Fruit fly (Drosophila melanogaster) whole organism, embryonic: Measurements from ENCODE around the gene Sem1.

Source experiments
- CG1024 ChIP-seq: fragments of 200-800 bp; sonication (Bioruptor generic); IDR thresholded peaks from 2 replicates; pipeline ENCODE4 v1.3.6; 2022; ENCODE audit warnings: missing biosample characterization, missing genetic modification characterization
- CG12299 ChIP-seq: fragments of 200-800 bp; sonication (Bioruptor generic); optimal IDR thresholded peaks from 2 replicates; lab custom pipeline; 2018; ENCODE audit warnings: missing biosample characterization, mild to moderate bottlenecking, missing genetic modification characterization
- CG12659 ChIP-seq: fragments of 200-800 bp; sonication (Bioruptor generic); optimal IDR thresholded peaks from 3 replicates; lab custom pipeline; 2017; ENCODE audit warnings: mild to moderate bottlenecking, missing biosample characterization, missing genetic modification reagents, missing genetic modification characterization
- CG15269 ChIP-seq: fragments of 200-800 bp; sonication (Bioruptor generic); optimal IDR thresholded peaks from 2 replicates; lab custom pipeline; 2018; ENCODE audit warnings: missing biosample characterization, mild to moderate bottlenecking, missing genetic modification characterization, moderate library complexity
- CG15601 ChIP-seq: fragments of 200-800 bp; sonication (Bioruptor generic); optimal IDR thresholded peaks from 3 replicates; lab custom pipeline; 2019; ENCODE audit warnings: missing biosample characterization, mild to moderate bottlenecking, missing genetic modification characterization, moderate library complexity
- CG15696 ChIP-seq: fragments of 200-800 bp; sonication (Bioruptor generic); optimal IDR thresholded peaks from 2 replicates; lab custom pipeline; 2019; ENCODE audit warnings: missing biosample characterization, mild to moderate bottlenecking, missing genetic modification characterization, moderate library complexity
- CG16863 ChIP-seq: fragments of 200-800 bp; sonication (Bioruptor generic); optimal IDR thresholded peaks from 3 replicates; lab custom pipeline; 2016; ENCODE audit warnings: missing biosample characterization, missing genetic modification characterization
- CG17361 ChIP-seq: fragments of 200-800 bp; sonication (Bioruptor generic); IDR thresholded peaks from 3 replicates; pipeline ENCODE4 v1.3.6; 2022; ENCODE audit warnings: missing biosample characterization, missing genetic modification characterization
- CG17612 ChIP-seq: fragments of 200-800 bp; sonication (Bioruptor generic); IDR thresholded peaks from 2 replicates; pipeline ENCODE4 v1.3.6; 2022; ENCODE audit warnings: missing biosample characterization, missing genetic modification characterization
- CG17829 ChIP-seq: fragments of 200-800 bp; optimal IDR thresholded peaks from 2 replicates; lab custom pipeline; 2019; ENCODE audit warnings: missing biosample characterization, mild to moderate bottlenecking, missing genetic modification characterization, moderate library complexity
- CG18476 ChIP-seq: fragments of 200-800 bp; sonication (Bioruptor generic); optimal IDR thresholded peaks from 2 replicates; lab custom pipeline; 2016; ENCODE audit warnings: missing biosample characterization, mild to moderate bottlenecking, missing genetic modification characterization
- CG18599 ChIP-seq: fragments of 200-800 bp; sonication (Bioruptor generic); optimal IDR thresholded peaks from 3 replicates; lab custom pipeline; 2017; ENCODE audit warnings: missing biosample characterization, missing genetic modification characterization, mild to moderate bottlenecking, moderate library complexity, missing genetic modification reagents
- CG18764 ChIP-seq: fragments of 200-800 bp; sonication (Bioruptor generic); optimal IDR thresholded peaks from 3 replicates; lab custom pipeline; 2016; ENCODE audit warnings: missing biosample characterization, missing genetic modification characterization
- CG2120 ChIP-seq: fragments of 200-800 bp; sonication (Bioruptor generic); optimal IDR thresholded peaks from 3 replicates; lab custom pipeline; 2016; ENCODE audit warnings: missing biosample characterization, missing genetic modification characterization
- CG34224 ChIP-seq: fragments of 200-800 bp; sonication (Bioruptor generic); IDR thresholded peaks from 3 replicates; pipeline ENCODE4 v1.3.6; 2022; ENCODE audit warnings: missing biosample characterization, missing genetic modification characterization; ENCODE audit not compliant: partially characterized antibody
- CG34422 ChIP-seq: fragments of 200-800 bp; sonication (Bioruptor generic); IDR thresholded peaks from 3 replicates; pipeline ENCODE4 v1.3.6; 2022; ENCODE audit warnings: missing biosample characterization, missing genetic modification characterization
- CG3838 ChIP-seq: fragments of 200-800 bp; sonication (Bioruptor generic); optimal IDR thresholded peaks from 3 replicates; lab custom pipeline; 2016; ENCODE audit warnings: missing biosample characterization, missing genetic modification characterization
- CG8089 ChIP-seq: fragments of 200-800 bp; sonication (Bioruptor generic); optimal IDR thresholded peaks from 3 replicates; lab custom pipeline; 2016; ENCODE audit warnings: missing biosample characterization, missing genetic modification characterization
- CG8281 ChIP-seq: fragments of 200-800 bp; sonication (Bioruptor generic); optimal IDR thresholded peaks from 2 replicates; lab custom pipeline; 2018; ENCODE audit warnings: missing biosample characterization, mild to moderate bottlenecking, missing genetic modification characterization, moderate library complexity
- Dad ChIP-seq: fragments of 200-800 bp; sonication (Bioruptor generic); optimal IDR thresholded peaks from 3 replicates; lab custom pipeline; 2016; ENCODE audit warnings: missing biosample characterization, missing genetic modification characterization
- Deaf1 ChIP-seq: fragments of 200-800 bp; optimal IDR thresholded peaks from 3 replicates; lab custom pipeline; 2019; ENCODE audit warnings: missing biosample characterization, mild to moderate bottlenecking, missing genetic modification characterization, moderate library complexity
- Doc3 ChIP-seq: fragments of 200-800 bp; sonication (Bioruptor generic); IDR thresholded peaks from 3 replicates; pipeline ENCODE4 v1.3.6; 2022; ENCODE audit warnings: missing biosample characterization, missing genetic modification characterization; ENCODE audit not compliant: partially characterized antibody
- E2f1 ChIP-seq: fragments of 200-800 bp; sonication (Bioruptor generic); IDR thresholded peaks from 2 replicates; pipeline ENCODE4 v1.3.6; 2022; ENCODE audit warnings: missing biosample characterization, missing genetic modification characterization
- E2f2 ChIP-seq: fragments of 200-800 bp; sonication (Bioruptor generic); IDR thresholded peaks from 2 replicates; pipeline ENCODE4 v1.3.6; 2022; ENCODE audit warnings: missing biosample characterization, missing genetic modification characterization
- Hand ChIP-seq: fragments of 200-800 bp; sonication (Bioruptor generic); optimal IDR thresholded peaks from 2 replicates; lab custom pipeline; 2017; ENCODE audit warnings: mild to moderate bottlenecking, missing biosample characterization, missing genetic modification reagents, missing genetic modification characterization
- Hr39 ChIP-seq: fragments of >200 bp; optimal IDR thresholded peaks from 2 replicates; lab custom pipeline; 2017
- Hr51 ChIP-seq, 2 experiments: fragments of 200-800 bp; sonication (Bioruptor generic); optimal IDR thresholded peaks; 2 replicates in 1 of 2; 3 replicates in 1 of 2; lab custom pipeline; 2016 to 2018; ENCODE audit warnings: missing biosample characterization in 2 of 2, missing genetic modification characterization in 2 of 2, mild to moderate bottlenecking in 1 of 2, moderate library complexity in 1 of 2
- Mad ChIP-seq: fragments of 200-800 bp; sonication (Bioruptor generic); optimal IDR thresholded peaks from 2 replicates; lab custom pipeline; 2016; ENCODE audit warnings: missing biosample characterization, missing genetic modification characterization
- PHDP ChIP-seq: fragments of 200-800 bp; sonication (Bioruptor generic); optimal IDR thresholded peaks from 3 replicates; lab custom pipeline; 2018; ENCODE audit warnings: missing biosample characterization, mild to moderate bottlenecking, missing genetic modification characterization, moderate library complexity
- Pdp1 ChIP-seq, 2 experiments: fragments of 200-800 bp; sonication (Bioruptor generic); optimal IDR thresholded peaks; 3 replicates each; lab custom pipeline; 2016; ENCODE audit warnings: missing biosample characterization in 2 of 2, missing genetic modification characterization in 2 of 2, mild to moderate bottlenecking in 1 of 2, moderate library complexity in 1 of 2
- Ravus ChIP-seq: fragments of 200-800 bp; sonication (Bioruptor generic); IDR thresholded peaks from 2 replicates; pipeline ENCODE4 v1.3.6; 2022; ENCODE audit warnings: missing biosample characterization, missing genetic modification characterization
- Rfx ChIP-seq: fragments of 200-800 bp; sonication (Bioruptor generic); IDR thresholded peaks from 2 replicates; pipeline ENCODE4 v1.3.6; 2022; ENCODE audit warnings: missing biosample characterization, missing genetic modification characterization
- Taf1 ChIP-seq: fragments of 200-800 bp; sonication (Bioruptor generic); IDR thresholded peaks from 2 replicates; pipeline ENCODE4 v1.3.6; 2022; ENCODE audit warnings: missing biosample characterization, missing genetic modification characterization
- Tbp ChIP-seq: fragments of >200 bp; optimal IDR thresholded peaks from 2 replicates; lab custom pipeline; 2018; ENCODE audit warnings: missing biosample characterization, missing genetic modification characterization
- ab ChIP-seq: fragments of 200-800 bp; sonication (Bioruptor generic); optimal IDR thresholded peaks from 2 replicates; lab custom pipeline; 2016; ENCODE audit warnings: missing biosample characterization, missing genetic modification characterization
- aop ChIP-seq: fragments of 200-800 bp; sonication (Bioruptor generic); IDR thresholded peaks from 2 replicates; pipeline ENCODE4 v1.3.6; 2022; ENCODE audit warnings: missing biosample characterization, missing genetic modification characterization
- bab2 ChIP-seq: fragments of 200-800 bp; sonication (Bioruptor generic); optimal IDR thresholded peaks from 2 replicates; lab custom pipeline; 2016; ENCODE audit warnings: missing biosample characterization, missing genetic modification characterization
- bowl ChIP-seq: fragments of 200-800 bp; sonication (Bioruptor generic); IDR thresholded peaks from 2 replicates; pipeline ENCODE4 v1.3.6; 2022; ENCODE audit warnings: missing biosample characterization, missing genetic modification characterization
- cas ChIP-seq: fragments of 200-800 bp; sonication (Bioruptor generic); IDR thresholded peaks from 2 replicates; pipeline ENCODE4 v1.3.6; 2022; ENCODE audit warnings: missing biosample characterization, missing genetic modification characterization
- crc ChIP-seq: fragments of 200-800 bp; sonication (Bioruptor generic); optimal IDR thresholded peaks from 2 replicates; lab custom pipeline; 2016; ENCODE audit warnings: missing biosample characterization, missing genetic modification characterization
- danr ChIP-seq: fragments of 200-800 bp; sonication (Bioruptor generic); IDR thresholded peaks from 2 replicates; pipeline ENCODE4 v1.3.6; 2022; ENCODE audit warnings: missing biosample characterization, missing genetic modification characterization
- gsb ChIP-seq: fragments of 200-800 bp; sonication (Bioruptor generic); IDR thresholded peaks from 2 replicates; pipeline ENCODE4 v1.3.6; 2022; ENCODE audit warnings: missing biosample characterization, missing genetic modification characterization
- insv ChIP-seq, 2 experiments: fragments of 200-800 bp; sonication (Bioruptor generic); optimal IDR thresholded peaks; 3 replicates each; lab custom pipeline; 2016 to 2018; ENCODE audit warnings: missing biosample characterization in 2 of 2, missing genetic modification characterization in 2 of 2
- kni ChIP-seq: fragments of 200-800 bp; sonication (Bioruptor generic); optimal IDR thresholded peaks from 3 replicates; lab custom pipeline; 2017; ENCODE audit warnings: mild to moderate bottlenecking, missing biosample characterization, missing genetic modification reagents, missing genetic modification characterization
- mld ChIP-seq: fragments of 200-800 bp; sonication (Bioruptor generic); IDR thresholded peaks from 3 replicates; pipeline ENCODE4 v1.3.6; 2022; ENCODE audit warnings: missing biosample characterization, missing genetic modification characterization; ENCODE audit not compliant: partially characterized antibody
- nerfin-2 ChIP-seq: fragments of 200-800 bp; sonication (Bioruptor generic); IDR thresholded peaks from 2 replicates; pipeline ENCODE4 v1.3.6; 2022; ENCODE audit warnings: missing biosample characterization, missing genetic modification characterization; ENCODE audit not compliant: partially characterized antibody
- scrt ChIP-seq: fragments of 200-800 bp; sonication (Bioruptor generic); optimal IDR thresholded peaks from 2 replicates; lab custom pipeline; 2018; ENCODE audit warnings: missing biosample characterization, mild to moderate bottlenecking, missing genetic modification characterization, moderate library complexity
- vnd ChIP-seq: fragments of 200-800 bp; sonication (Bioruptor generic); IDR thresholded peaks from 3 replicates; pipeline ENCODE4 v1.3.6; 2022; ENCODE audit warnings: missing biosample characterization, missing genetic modification characterization; ENCODE audit not compliant: partially characterized antibody
- z ChIP-seq: fragments of 200-800 bp; sonication (Bioruptor generic); IDR thresholded peaks from 3 replicates; pipeline ENCODE4 v1.3.6; 2022; ENCODE audit warnings: missing biosample characterization, missing genetic modification characterization

Sem1 gene

dm6 chr2L:7047703-7048102 lies 16.1 kb upstream of the Sem1 start (continued):
- TF ChIP-seq CG34422 (GFP tag; lab: Robert Waterston, UW) (no peak), Tbp (no peak), CG18599 (GFP tag; lab: Kevin White, UChicago) (no peak), CG3838 (no peak)

- no peak for TF ChIP-seq Dad (GFP tag; lab: Kevin White, UChicago)
- TF ChIP-seq CG1024 (GFP tag; lab: Robert Waterston, UW), result no peak
- no peak for TF ChIP-seq Mad (GFP tag; lab: Kevin White, UChicago)
- no peak for TF ChIP-seq bab2 (GFP tag; lab: Kevin White, UChicago)
- no peak for TF ChIP-seq ab (GFP tag; lab: Kevin White, UChicago)
- no peak for TF ChIP-seq CG16863 (GFP tag; lab: Kevin White, UChicago)
- no peak for TF ChIP-seq E2f1
- peak; percentile 11 for TF ChIP-seq kni (GFP tag; lab: Kevin White, UChicago)
- peak; percentile 100 for TF ChIP-seq nerfin-2 (GFP tag; lab: Robert Waterston, UW)
- TF ChIP-seq CG15269 (tag; lab: Kevin White, UChicago), result no peak
- TF ChIP-seq Hr39 (lab: Kevin White, UChicago), result no peak
- TF ChIP-seq CG17829 (tag; lab: Kevin White, UChicago), result peak; percentile 43
- 0 out of 3 replicates have a peak, but pooled peaks have one; percentile 23 for TF ChIP-seq CG17361 (GFP tag; lab: Robert Waterston, UW)
- peak; percentile 35 for TF ChIP-seq CG2120 (GFP tag; lab: Kevin White, UChicago)
- peak; percentile 100 for TF ChIP-seq mld (GFP tag; lab: Robert Waterston, UW)
- peak; percentile 48; the same call in 1 of the 2 replicates for TF ChIP-seq cas (GFP tag; lab: Robert Waterston, UW)
- peak; percentile 95 for TF ChIP-seq CG34224
- no peak for TF ChIP-seq bowl (GFP tag; lab: Robert Waterston, UW)
- no peak for TF ChIP-seq CG12659 (GFP tag; lab: Kevin White, UChicago)
- no peak for TF ChIP-seq CG15601
- 0 out of 2 replicates have a peak, but pooled peaks have one; percentile 20 for TF ChIP-seq aop
- no peak for TF ChIP-seq CG18476
- TF ChIP-seq Hand (GFP tag; lab: Kevin White, UChicago), result peak; percentile 4
- TF ChIP-seq CG8281 (tag; lab: Kevin White, UChicago), result no peak
- TF ChIP-seq z (GFP tag; lab: Robert Waterston, UW), result no peak
- no peak for TF ChIP-seq crc (GFP tag; lab: Kevin White, UChicago)
- no peak for TF ChIP-seq Taf1 (GFP tag; lab: Robert Waterston, UW)
- TF ChIP-seq CG15696 (tag; lab: Kevin White, UChicago), result no peak
- TF ChIP-seq danr (GFP tag; lab: Robert Waterston, UW), result no peak
- peak; percentile 98 for TF ChIP-seq vnd (GFP tag; lab: Robert Waterston, UW)
- TF ChIP-seq Pdp1 (GFP tag; optimal IDR thresholded peaks at IDR 0.05; lab: Kevin White, UChicago), result peak; percentile 17 to 95
- peak; percentile 56 for TF ChIP-seq CG12299 (tag; lab: Kevin White, UChicago)
- TF ChIP-seq gsb (GFP tag; lab: Robert Waterston, UW), result no peak
- no peak for TF ChIP-seq CG8089 (GFP tag; lab: Kevin White, UChicago)
- peak; percentile 40 for TF ChIP-seq Deaf1 (tag; lab: Kevin White, UChicago)
- peak in 1 of 2 experiments; percentile 14 for TF ChIP-seq insv (GFP tag; optimal IDR thresholded peaks at IDR 0.05; lab: Kevin White, UChicago)
- 0 out of 2 replicates have a peak, but pooled peaks have one; percentile 4 for TF ChIP-seq E2f2 (GFP tag; lab: Robert Waterston, UW)
- peak; percentile 52 for TF ChIP-seq Rfx (GFP tag; lab: Robert Waterston, UW)
- no peak for TF ChIP-seq PHDP (tag; lab: Kevin White, UChicago)
- TF ChIP-seq scrt (GFP tag; lab: Kevin White, UChicago), result peak; percentile 49
- peak; percentile 80 for TF ChIP-seq Doc3 (GFP tag; lab: Robert Waterston, UW)
- TF ChIP-seq CG18764 (GFP tag; lab: Kevin White, UChicago), result no peak
- TF ChIP-seq CG17612 (GFP tag; lab: Robert Waterston, UW), result no peak
- TF ChIP-seq Ravus, result no peak
- peak; percentile 9 to 14 for TF ChIP-seq Hr51 (GFP tag; optimal IDR thresholded peaks at IDR 0.05; lab: Kevin White, UChicago)
Measured at dm6 chr2L:7049009-7049647, 14.7 kb upstream of the Sem1 start.
